Worm (Caenorhabditis elegans): ENCODE measurements around the gene fbxb-19.
"Not testable (repeated sequence)": the region's sequence is repeated elsewhere in the genome, so short reads cannot be mapped to it uniquely, and the experiment has no call there.

ce11 chrII:1659729-1660128 lies 29.3 kb downstream of the fbxb-19 start:
- TF ChIP-seq unc-62 (GFP tag; optimal IDR thresholded peaks at IDR 0.05); pha-4 (tag; optimal IDR thresholded peaks at IDR 0.05); ama-1 (optimal IDR thresholded peaks at IDR 0.05); mdl-1 (tag; optimal IDR thresholded peaks at IDR 0.05); tbx-2 (tag; optimal IDR thresholded peaks at IDR 0.05): not testable (repeated sequence)
